Worm (Caenorhabditis elegans): ENCODE data around the gene Y51H7BR.7.

The Y51H7BR.7 gene

DNA sequence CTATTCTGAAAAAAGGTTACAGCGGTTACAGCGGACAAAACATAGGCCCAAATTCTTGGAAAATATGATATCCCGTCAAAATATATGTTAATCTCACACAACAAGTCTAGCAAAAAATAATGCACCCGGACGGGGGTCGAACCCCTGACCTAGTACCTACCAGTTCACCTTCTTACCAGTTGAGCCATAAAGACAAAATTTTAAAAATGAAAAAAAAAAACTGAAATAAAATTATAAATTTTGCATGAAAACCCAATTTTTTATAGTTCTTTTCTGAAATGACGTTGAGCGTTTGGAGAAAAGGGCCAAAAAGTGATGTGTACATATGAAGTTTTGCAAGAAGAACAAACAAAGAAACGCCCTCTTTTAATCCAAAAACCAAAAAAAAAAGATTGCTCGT, 43.0 kb downstream of the Y51H7BR.7 start:
- TF ChIP-seq C34F6.9 (tag; optimal IDR thresholded peaks at IDR 0.05) = no peak
- TF ChIP-seq ZK546.5 (tag; optimal IDR thresholded peaks at IDR 0.05) = no peak
- TF ChIP-seq dmd-4 (tag; optimal IDR thresholded peaks at IDR 0.05) = no peak
- no peak for TF ChIP-seq nhr-6 (tag; optimal IDR thresholded peaks at IDR 0.05)
- no peak for TF ChIP-seq Y55F3AM.14 (GFP tag; optimal IDR thresholded peaks at IDR 0.05)
- no peak for TF ChIP-seq nhr-77 (tag; optimal IDR thresholded peaks at IDR 0.05)
- TF ChIP-seq ceh-82 (tag; optimal IDR thresholded peaks at IDR 0.05) = no peak
- no peak for TF ChIP-seq zag-1 (tag; optimal IDR thresholded peaks at IDR 0.05)
- TF ChIP-seq ztf-1 (GFP tag; conservative IDR thresholded peaks at IDR 0.05) = no peak
- TF ChIP-seq nhr-11 (tag; optimal IDR thresholded peaks at IDR 0.05) = no peak
- no peak for TF ChIP-seq crh-2 (tag; optimal IDR thresholded peaks at IDR 0.05)
- TF ChIP-seq nhr-12 (tag; optimal IDR thresholded peaks at IDR 0.05) = no peak
- TF ChIP-seq nhr-25 (tag; optimal IDR thresholded peaks at IDR 0.05) = no peak
- no peak for TF ChIP-seq lin-13 (GFP tag; optimal IDR thresholded peaks at IDR 0.05)

DNA sequence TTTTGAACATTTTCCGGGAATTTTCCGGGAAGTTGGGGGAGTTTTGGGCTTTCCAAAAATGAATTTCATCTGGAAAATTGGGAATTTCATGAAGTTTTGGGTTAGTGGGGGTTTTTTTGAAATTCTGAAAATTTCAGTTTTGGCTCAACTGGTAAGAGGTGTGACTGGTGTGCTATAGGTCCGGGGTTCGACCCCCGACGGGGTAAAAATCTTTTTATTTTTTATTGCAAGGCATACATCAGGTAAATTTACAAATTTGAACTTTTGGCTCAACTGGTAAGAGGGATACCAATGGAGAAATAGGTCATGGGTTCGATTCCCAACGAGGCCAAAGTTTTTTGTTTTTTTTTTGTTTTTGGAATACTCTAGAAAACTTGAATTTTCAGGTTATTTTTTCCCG, 43.7 kb downstream of the Y51H7BR.7 start:
- TF ChIP-seq snpc-4 (tag; optimal IDR thresholded peaks at IDR 0.05) (no peak), ztf-11 (tag; optimal IDR thresholded peaks at IDR 0.05) (no peak), unc-55 (GFP tag; optimal IDR thresholded peaks at IDR 0.05) (no peak), dmd-4 (tag; optimal IDR thresholded peaks at IDR 0.05) (no peak), elt-1 (tag; optimal IDR thresholded peaks at IDR 0.05) (no peak), nhr-21 (tag; optimal IDR thresholded peaks at IDR 0.05) (no peak), nhr-129 (tag; optimal IDR thresholded peaks at IDR 0.05) (no peak), nhr-11 (tag; optimal IDR thresholded peaks at IDR 0.05) (no peak), nhr-6 (tag; optimal IDR thresholded peaks at IDR 0.05) (no peak), elt-3 (tag; optimal IDR thresholded peaks at IDR 0.05) (no peak), nhr-10 (tag; optimal IDR thresholded peaks at IDR 0.05) (no peak), lin-13 (GFP tag; optimal IDR thresholded peaks at IDR 0.05) (no peak), nhr-12 (tag; optimal IDR thresholded peaks at IDR 0.05) (no peak), sem-4 (tag; optimal IDR thresholded peaks at IDR 0.05) (no peak), lsy-2 (tag; optimal IDR thresholded peaks at IDR 0.05) (no peak)

DNA sequence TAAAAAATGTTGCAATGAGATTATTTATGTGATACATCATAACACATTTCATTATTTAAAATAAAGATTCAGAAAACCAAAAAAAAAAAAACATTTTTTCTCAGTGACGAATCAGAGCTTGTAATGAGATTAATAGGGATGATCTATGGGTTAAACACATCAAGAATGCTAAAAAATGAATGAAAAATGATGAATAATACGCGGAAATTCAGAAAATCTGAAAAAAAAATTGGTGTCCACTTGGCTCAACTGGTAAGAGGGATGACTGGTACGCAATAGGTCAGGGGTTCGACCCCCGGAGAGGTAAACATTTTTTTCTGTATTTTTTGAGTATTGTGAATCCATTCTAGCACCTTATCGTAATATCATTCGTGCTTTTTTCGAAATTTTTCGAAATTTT, 46.9 kb downstream of the Y51H7BR.7 start:
- TF ChIP-seq lin-39 (tag; optimal IDR thresholded peaks at IDR 0.05) (no peak), mab-5 (tag; optimal IDR thresholded peaks at IDR 0.05) (no peak), nhr-21 (tag; optimal IDR thresholded peaks at IDR 0.05) (no peak), mdl-1 (tag; optimal IDR thresholded peaks at IDR 0.05) (no peak), egl-27 (tag; optimal IDR thresholded peaks at IDR 0.05) (no peak), elt-3 (tag; optimal IDR thresholded peaks at IDR 0.05) (no peak), gmeb-1 (tag; optimal IDR thresholded peaks at IDR 0.05) (no peak)

DNA sequence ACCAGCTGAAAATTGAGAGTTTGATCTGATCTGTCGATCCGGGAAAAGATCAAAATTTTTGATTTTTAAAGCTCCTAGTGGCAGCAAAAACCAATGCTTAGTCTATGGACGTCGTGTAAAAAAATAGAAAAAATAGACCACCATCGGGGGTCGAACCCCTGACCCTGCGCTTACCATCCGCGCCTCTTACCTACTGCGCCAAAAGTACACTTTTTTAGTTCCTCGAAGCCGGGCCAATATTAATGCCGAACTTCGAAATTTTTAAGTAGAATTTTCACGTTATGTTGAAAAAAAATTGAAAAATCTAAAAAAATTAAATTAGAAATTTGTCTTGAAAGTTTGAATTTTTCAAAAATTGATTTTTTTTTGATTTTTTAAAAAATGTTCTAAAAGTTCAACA, 47.4 kb downstream of the Y51H7BR.7 start:
- TF ChIP-seq ama-1 (optimal IDR thresholded peaks at IDR 0.05) = no peak
- no peak for TF ChIP-seq sma-9 (GFP tag; optimal IDR thresholded peaks at IDR 0.05)
- no peak for TF ChIP-seq sma-9 (tag; optimal IDR thresholded peaks at IDR 0.05)
- TF ChIP-seq ZK546.5 (tag; optimal IDR thresholded peaks at IDR 0.05) = no peak
- TF ChIP-seq snpc-4 (tag; optimal IDR thresholded peaks at IDR 0.05) = no peak
- no peak for TF ChIP-seq crh-2 (tag; optimal IDR thresholded peaks at IDR 0.05)
- TF ChIP-seq nhr-77 (tag; optimal IDR thresholded peaks at IDR 0.05) = no peak
- TF ChIP-seq unc-55 (GFP tag; optimal IDR thresholded peaks at IDR 0.05) = no peak
- TF ChIP-seq gmeb-1 (tag; optimal IDR thresholded peaks at IDR 0.05) = no peak
- no peak for TF ChIP-seq alr-1 (tag; optimal IDR thresholded peaks at IDR 0.05)
- TF ChIP-seq dmd-4 (tag; optimal IDR thresholded peaks at IDR 0.05) = no peak

DNA sequence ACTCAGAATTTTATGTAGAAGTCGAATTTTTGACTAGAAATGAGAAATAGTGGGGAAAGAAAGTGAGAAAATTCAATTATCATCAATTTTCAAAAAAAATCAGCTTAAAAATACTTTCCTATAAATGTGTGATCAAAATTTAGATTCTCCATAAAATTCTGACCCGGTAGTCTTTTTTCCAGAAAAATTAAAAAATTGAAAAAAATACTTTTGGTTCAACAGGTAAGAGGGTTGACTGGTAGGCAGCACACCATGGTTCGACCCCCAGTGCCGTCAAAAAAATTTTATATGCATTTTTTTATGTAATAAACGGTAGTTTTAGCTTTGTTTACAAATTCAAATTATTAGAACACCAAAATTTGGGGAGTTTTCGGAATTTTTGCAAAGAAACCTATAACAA, 48.1 kb downstream of the Y51H7BR.7 start:
- no peak for TF ChIP-seq blmp-1 (tag; optimal IDR thresholded peaks at IDR 0.05; ENCODE audit: insufficient read depth)
- no peak for TF ChIP-seq nhr-237 (tag; optimal IDR thresholded peaks at IDR 0.05)
- TF ChIP-seq unc-62 (GFP tag; optimal IDR thresholded peaks at IDR 0.05) = no peak
- no peak for TF ChIP-seq ztf-11 (tag; optimal IDR thresholded peaks at IDR 0.05)
- TF ChIP-seq ceh-16 (tag; optimal IDR thresholded peaks at IDR 0.05) = no peak
- no peak for TF ChIP-seq R02D3.7 (tag; optimal IDR thresholded peaks at IDR 0.05)
- no peak for TF ChIP-seq Y55F3AM.14 (GFP tag; optimal IDR thresholded peaks at IDR 0.05)
- TF ChIP-seq sem-4 (tag; optimal IDR thresholded peaks at IDR 0.05) = no peak
- no peak for TF ChIP-seq mbf-1 (tag; optimal IDR thresholded peaks at IDR 0.05)

All from whole organism, L2 larva.